Worm (Caenorhabditis elegans) whole organism, late embryonic: ENCODE results near the gene sdz-23.

Source experiments
- ceh-31 ChIP-seq: sonication (generic microtip); optimal IDR thresholded peaks from 2 replicates; lab custom pipeline; 2016; ENCODE audit warnings: missing genetic modification characterization, missing compliant biosample characterization
- ceh-6 ChIP-seq: fragments of 200-800 bp; sonication (Bioruptor generic); optimal IDR thresholded peaks from 2 replicates; lab custom pipeline; 2018; ENCODE audit warnings: mild to moderate bottlenecking, missing genetic modification characterization, missing compliant biosample characterization
- ceh-9 ChIP-seq: sonication (generic microtip); optimal IDR thresholded peaks from 2 replicates; lab custom pipeline; 2016; ENCODE audit warnings: mild to moderate bottlenecking, missing genetic modification characterization, inconsistent platforms, missing compliant biosample characterization
- dve-1 ChIP-seq: sonication (generic microtip); optimal IDR thresholded peaks from 2 replicates; lab custom pipeline; 2017; ENCODE audit warnings: antibody characterized with exemption, mild to moderate bottlenecking, missing genetic modification characterization, missing compliant biosample characterization
- elt-2 ChIP-seq: sonication (generic microtip); optimal IDR thresholded peaks from 2 replicates; lab custom pipeline; 2016; ENCODE audit warnings: missing genetic modification reagents, missing genetic modification characterization, missing compliant biosample characterization
- fkh-10 ChIP-seq: fragments of 150-350 bp; optimal IDR thresholded peaks from 2 replicates; lab custom pipeline; 2014; ENCODE audit warnings: missing biosample characterization, missing genetic modification reagents, missing genetic modification characterization
- hlh-8 ChIP-seq: sonication (generic microtip); optimal IDR thresholded peaks from 2 replicates; lab custom pipeline; 2016; ENCODE audit warnings: missing genotype, missing genetic modification characterization, missing compliant biosample characterization
- nhr-11 ChIP-seq: fragments of 150-350 bp; optimal IDR thresholded peaks from 2 replicates; lab custom pipeline; 2014; ENCODE audit warnings: missing biosample characterization, missing genetic modification characterization
- npax-4 ChIP-seq: sonication (generic microtip); optimal IDR thresholded peaks from 2 replicates; lab custom pipeline; 2016; ENCODE audit warnings: missing genetic modification characterization, missing compliant biosample characterization
- odd-2 ChIP-seq: sonication (generic microtip); optimal IDR thresholded peaks from 2 replicates; lab custom pipeline; 2017; ENCODE audit warnings: antibody characterized with exemption, mild to moderate bottlenecking, missing genetic modification characterization, missing compliant biosample characterization
- pag-3 ChIP-seq: sonication (generic microtip); optimal IDR thresholded peaks from 2 replicates; lab custom pipeline; 2016; ENCODE audit warnings: missing compliant biosample characterization, missing genetic modification characterization, borderline replicate concordance
- pha-4 ChIP-seq: fragments of 150-350 bp; optimal IDR thresholded peaks from 2 replicates; lab custom pipeline; 2018; ENCODE audit warnings: missing biosample characterization, missing genetic modification reagents, missing genetic modification characterization
- tbx-2 ChIP-seq: sonication (generic microtip); optimal IDR thresholded peaks from 2 replicates; lab custom pipeline; 2016; ENCODE audit warnings: missing genetic modification characterization, missing compliant biosample characterization
- unc-86 ChIP-seq: sonication (generic microtip); optimal IDR thresholded peaks from 2 replicates; lab custom pipeline; 2016; ENCODE audit warnings: missing genetic modification characterization, missing compliant biosample characterization

DNA sequence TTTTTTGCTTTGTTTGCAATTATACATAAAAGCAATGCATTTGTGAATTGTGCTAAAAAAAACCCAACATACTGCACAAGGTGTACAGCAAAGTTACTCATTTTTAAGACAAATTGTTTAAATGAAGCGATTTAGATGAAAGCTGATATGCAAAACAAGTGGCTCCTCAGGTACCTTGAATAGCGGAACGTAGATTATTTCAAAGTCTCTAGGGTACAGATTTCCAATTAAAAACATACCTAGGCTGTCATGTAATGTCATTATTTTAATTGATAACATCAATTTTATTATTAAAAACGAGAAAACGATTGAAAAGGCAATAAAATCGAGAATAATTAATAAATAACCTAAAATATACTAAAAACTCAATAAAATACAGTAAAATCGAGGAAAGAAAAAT, 37.3 kb upstream of the sdz-23 start, which contains the start of gene str-139:
- TF ChIP-seq ceh-6 (no peak), tbx-2 (no peak), dve-1 (tag; lab: Kevin White, UChicago) (no peak), pha-4 (tag; lab: Kevin White, UChicago) (no peak), fkh-10 (no peak), ceh-31 (tag; lab: Kevin White, UChicago) (no peak), odd-2 (no peak), unc-86 (no peak), elt-2 (tag; lab: Kevin White, UChicago) (no peak), pag-3 (no peak), ceh-9 (no peak), npax-4 (no peak), hlh-8 (tag; lab: Kevin White, UChicago) (no peak), nhr-11 (no peak)
